Worm (Caenorhabditis elegans) whole organism, midembryonic: ENCODE data around the gene lelo-1.

Experiments used
- med-1 ChIP-seq: sonication (generic microtip); optimal IDR thresholded peaks from 2 replicates; lab custom pipeline; 2017; ENCODE audit warnings: missing genetic modification characterization, mild to moderate bottlenecking, missing compliant biosample characterization, antibody characterized with exemption, missing genetic modification reagents; ENCODE audit not compliant: insufficient read depth
- ztf-23 ChIP-seq: fragments of 200-800 bp; sonication (Bioruptor generic); IDR thresholded peaks from 2 replicates; pipeline ENCODE4 v1.3.6; 2022; ENCODE audit warnings: missing genetic modification reagents, missing genetic modification characterization, missing compliant biosample characterization
- ztf-29 ChIP-seq: fragments of 200-800 bp; sonication (Bioruptor generic); IDR thresholded peaks from 2 replicates; pipeline ENCODE4 v1.3.6; 2022; ENCODE audit warnings: missing genetic modification reagents, missing genetic modification characterization, missing compliant biosample characterization

- TF ChIP-seq med-1 (GFP tag; lab: Kevin White, UChicago) (no peak), ztf-29 (no peak), ztf-23 (GFP tag; lab: Robert Waterston, UW) (no peak)
Measured at ce11 chrII:6244171-6244570, 2.0 kb upstream of the lelo-1 start, which contains the start of gene tat-4.
